Worm (Caenorhabditis elegans) whole organism, L2 larva: Measurements from ENCODE around the gene epic-3.

ENCODE experiments used
- F13H6.1 ChIP-seq: sonication (generic microtip); optimal IDR thresholded peaks from 2 replicates; lab custom pipeline; 2016; ENCODE audit warnings: missing genetic modification characterization, missing compliant biosample characterization
- ZK546.5 ChIP-seq: sonication (generic microtip); optimal IDR thresholded peaks from 2 replicates; lab custom pipeline; 2017; ENCODE audit warnings: missing biosample characterization, missing genetic modification characterization
- alr-1 ChIP-seq: fragments of 150-350 bp; optimal IDR thresholded peaks from 2 replicates; lab custom pipeline; 2014; ENCODE audit warnings: missing biosample characterization, missing genetic modification characterization
- ama-1 ChIP-seq: fragments of 150-350 bp; optimal IDR thresholded peaks from 2 replicates; lab custom pipeline; 2018; ENCODE audit warnings: inconsistent platforms
- blmp-1 ChIP-seq: sonication (generic microtip); optimal IDR thresholded peaks from 2 replicates; lab custom pipeline; 2017; ENCODE audit warnings: missing genetic modification characterization, mild to moderate bottlenecking, missing compliant biosample characterization, antibody characterized with exemption, moderate library complexity; ENCODE audit not compliant: insufficient read depth
- ceh-82 ChIP-seq: fragments of 150-350 bp; optimal IDR thresholded peaks from 2 replicates; lab custom pipeline; 2014; ENCODE audit warnings: missing biosample characterization, missing genetic modification characterization
- crh-2 ChIP-seq: sonication (generic microtip); optimal IDR thresholded peaks from 2 replicates; lab custom pipeline; 2017; ENCODE audit warnings: missing biosample characterization, missing genetic modification characterization
- dmd-4 ChIP-seq: sonication (generic microtip); optimal IDR thresholded peaks from 2 replicates; lab custom pipeline; 2017; ENCODE audit warnings: missing biosample characterization, missing genetic modification characterization
- gmeb-1 ChIP-seq: fragments of 150-350 bp; optimal IDR thresholded peaks from 2 replicates; lab custom pipeline; 2014; ENCODE audit warnings: missing biosample characterization, missing genetic modification characterization
- lsy-2 ChIP-seq, 2 experiments: fragments of 150-350 bp in 1 of 2; sonication (generic microtip) in 1 of 2; optimal IDR thresholded peaks; 2 replicates each; lab custom pipeline; 2014 to 2017; ENCODE audit warnings: missing biosample characterization in 2 of 2, missing genetic modification characterization in 2 of 2
- mab-5 ChIP-seq: fragments of 150-350 bp; optimal IDR thresholded peaks from 2 replicates; lab custom pipeline; 2014; ENCODE audit warnings: missing biosample characterization, missing genetic modification characterization
- nhr-12 ChIP-seq: fragments of 150-350 bp; optimal IDR thresholded peaks from 2 replicates; lab custom pipeline; 2014; ENCODE audit warnings: missing biosample characterization, missing genetic modification characterization
- nhr-23 ChIP-seq: fragments of 150-350 bp; optimal IDR thresholded peaks from 2 replicates; lab custom pipeline; 2014; ENCODE audit warnings: missing biosample characterization, missing genetic modification reagents, missing genetic modification characterization
- nhr-237 ChIP-seq: fragments of 150-350 bp; optimal IDR thresholded peaks from 2 replicates; lab custom pipeline; 2014; ENCODE audit warnings: missing biosample characterization, missing genetic modification characterization
- nhr-6 ChIP-seq: fragments of 150-350 bp; optimal IDR thresholded peaks from 2 replicates; lab custom pipeline; 2014; ENCODE audit warnings: missing biosample characterization, missing genetic modification characterization
- nhr-77 ChIP-seq: fragments of 150-350 bp; optimal IDR thresholded peaks from 2 replicates; lab custom pipeline; 2014; ENCODE audit warnings: missing biosample characterization, missing genetic modification characterization
- peb-1 ChIP-seq: fragments of 150-350 bp; optimal IDR thresholded peaks from 2 replicates; lab custom pipeline; 2014; ENCODE audit warnings: missing biosample characterization, missing genetic modification characterization
- sem-4 ChIP-seq: fragments of 150-350 bp; optimal IDR thresholded peaks from 2 replicates; lab custom pipeline; 2014; ENCODE audit warnings: missing biosample characterization, missing genetic modification reagents, missing genetic modification characterization
- sma-3 ChIP-seq: sonication (generic microtip); optimal IDR thresholded peaks from 2 replicates; lab custom pipeline; 2016; ENCODE audit warnings: missing genetic modification reagents, missing genetic modification characterization, missing compliant biosample characterization
- snpc-4 ChIP-seq: fragments of 150-350 bp; optimal IDR thresholded peaks from 2 replicates; lab custom pipeline; 2014; ENCODE audit warnings: missing biosample characterization, missing genetic modification characterization
- unc-39 ChIP-seq: fragments of 150-350 bp; optimal IDR thresholded peaks from 2 replicates; lab custom pipeline; 2014; ENCODE audit warnings: missing biosample characterization, missing genetic modification characterization
- unc-55 ChIP-seq: fragments of 150-350 bp; sonication (generic microtip); optimal IDR thresholded peaks from 3 replicates; lab custom pipeline; 2014; ENCODE audit warnings: missing biosample characterization, missing genetic modification reagents, missing genetic modification characterization
- ztf-1 ChIP-seq: fragments of 200-800 bp; sonication (Bioruptor generic); conservative IDR thresholded peaks from 2 replicates; pipeline ENCODE4 v1.3.6; 2022; ENCODE audit warnings: missing genetic modification characterization, missing compliant biosample characterization
- ztf-11 ChIP-seq: sonication (generic microtip); optimal IDR thresholded peaks from 2 replicates; lab custom pipeline; 2017; ENCODE audit warnings: missing biosample characterization, missing genetic modification characterization
- ztf-4 ChIP-seq: fragments of 150-350 bp; optimal IDR thresholded peaks from 2 replicates; lab custom pipeline; 2014; ENCODE audit warnings: missing biosample characterization, missing genetic modification characterization

The epic-3 gene

DNA sequence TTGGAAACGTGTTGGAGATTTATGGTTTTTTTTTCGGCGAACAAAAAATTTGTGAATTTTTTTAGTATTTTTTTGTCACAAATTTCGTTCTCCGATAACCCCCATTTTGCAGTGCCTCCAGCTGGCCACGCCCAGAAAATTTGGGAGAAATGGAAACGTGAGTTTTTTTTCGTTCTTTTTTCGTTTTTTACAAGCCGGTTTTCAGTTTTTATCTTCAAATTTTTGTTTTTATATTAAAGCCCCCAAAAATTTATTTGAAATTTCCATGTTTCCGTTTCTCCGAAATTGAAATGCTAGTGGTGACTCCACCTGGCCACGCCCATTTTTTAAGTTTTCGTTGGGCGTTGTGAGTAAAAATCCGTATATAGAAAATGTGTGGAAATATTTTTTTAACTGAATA is 37.0 kb downstream of the epic-3 start:
- no peak for TF ChIP-seq blmp-1 (tag; lab: Kevin White, UChicago)
- TF ChIP-seq, all 48 proteins: peak for 0

DNA sequence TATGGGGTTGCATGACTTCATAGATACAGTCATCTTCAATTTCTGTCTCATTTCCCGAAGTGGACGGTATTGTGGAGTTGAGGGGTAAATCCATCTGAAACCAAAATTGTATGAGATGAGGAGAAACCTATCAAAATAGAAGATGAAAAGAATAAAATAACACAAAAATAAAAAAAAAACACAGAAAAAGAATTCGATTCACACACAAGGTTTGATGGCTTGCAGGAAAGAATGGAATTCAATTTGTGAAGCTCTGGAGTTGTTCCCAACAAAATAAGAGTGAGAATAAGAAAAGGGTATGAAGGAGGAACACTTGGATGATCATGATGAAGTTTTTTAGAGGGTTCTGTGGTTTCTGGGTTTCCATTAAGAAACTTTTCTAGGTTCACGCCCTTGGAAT is 42.1 kb downstream of the epic-3 start, which contains the start of gene Y41D4B.24:
TSS of gene Y41D4B.24 (minus strand) at position 101 of the 400 bp plus-strand sequence.
- TF ChIP-seq F13H6.1 (tag; lab: Kevin White, UChicago): no peak
- no peak for TF ChIP-seq blmp-1 (tag; lab: Kevin White, UChicago)
- no peak for TF ChIP-seq mab-5 (tag; lab: Kevin White, UChicago)
- TF ChIP-seq, all 48 proteins: peak for 0

DNA sequence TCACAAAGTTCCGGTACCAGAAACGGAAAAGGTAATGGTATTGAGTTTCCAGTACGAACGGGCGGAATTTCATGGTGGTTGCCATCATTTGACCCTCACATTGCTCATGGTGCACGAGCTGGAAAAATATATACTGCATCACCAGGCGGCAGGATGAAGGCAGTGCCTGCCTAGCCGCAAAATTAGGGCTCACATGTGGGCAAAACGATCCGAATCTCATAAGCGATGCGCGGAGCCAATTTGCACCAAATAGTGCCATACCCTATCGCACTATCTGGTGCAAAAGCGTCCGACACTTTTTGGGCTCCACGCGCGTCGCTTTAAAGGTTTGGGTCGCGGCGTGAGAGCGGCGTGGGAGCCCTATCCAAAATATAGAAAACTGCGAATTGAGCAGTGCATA is 45.0 kb downstream of the epic-3 start:
- TF ChIP-seq nhr-23 (no peak), lsy-2 (tag; optimal IDR thresholded peaks at IDR 0.05; lab: Kevin White, UChicago) (no peak), sem-4 (no peak), ama-1 (no peak), nhr-237 (no peak), dmd-4 (tag; lab: Kevin White, UChicago) (no peak), sma-3 (GFP tag; lab: Kevin White, UChicago) (no peak), nhr-12 (tag; lab: Kevin White, UChicago) (no peak), peb-1 (no peak), ztf-4 (tag; lab: Kevin White, UChicago) (no peak), unc-39 (tag; lab: Kevin White, UChicago) (no peak), ZK546.5 (tag; lab: Kevin White, UChicago) (no peak), nhr-77 (tag; lab: Kevin White, UChicago) (no peak), alr-1 (no peak), nhr-6 (tag; lab: Kevin White, UChicago) (no peak), crh-2 (tag; lab: Kevin White, UChicago) (no peak), gmeb-1 (tag; lab: Kevin White, UChicago) (no peak), ztf-1 (GFP tag; lab: Robert Waterston, UW) (no peak), ceh-82 (tag; lab: Kevin White, UChicago) (no peak)

DNA sequence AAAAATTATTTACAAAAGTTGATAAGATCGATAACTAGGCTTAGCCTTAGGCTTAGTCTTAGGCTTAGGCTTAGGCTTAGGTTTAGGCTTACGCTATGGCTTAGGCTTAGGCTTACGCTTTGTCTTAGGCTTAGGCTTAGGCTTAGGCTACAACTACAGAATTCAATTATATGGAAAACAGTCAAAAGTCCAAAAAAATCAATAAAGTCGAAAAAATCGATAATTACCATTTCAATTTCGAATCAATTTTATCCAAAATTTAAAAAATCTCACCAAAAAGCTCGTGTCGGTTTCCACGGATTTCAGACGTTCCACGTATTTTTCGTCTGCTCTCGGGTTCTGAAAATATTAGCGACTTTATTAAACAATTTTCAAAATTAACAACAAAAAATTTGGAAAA is 47.3 kb downstream of the epic-3 start:
- TF ChIP-seq unc-55 (GFP tag; lab: Kevin White, UChicago) (no peak), snpc-4 (tag; lab: Kevin White, UChicago) (no peak), sma-3 (GFP tag; lab: Kevin White, UChicago) (no peak), ztf-11 (tag; lab: Kevin White, UChicago) (no peak), alr-1 (no peak)
